Fruit fly (Drosophila melanogaster) whole organism, embryonic: ENCODE data around the gene Ir94g.

Experiments used
- Atf-2 ChIP-seq: fragments of 200-800 bp; sonication (Bioruptor generic); optimal IDR thresholded peaks from 2 replicates; lab custom pipeline; 2016; ENCODE audit warnings: missing biosample characterization, missing genetic modification characterization
- Atf3 ChIP-seq: fragments of 200-800 bp; sonication (Bioruptor generic); optimal IDR thresholded peaks from 3 replicates; lab custom pipeline; 2016; ENCODE audit warnings: missing biosample characterization, missing genetic modification characterization
- Blimp-1 ChIP-seq: fragments of 200-800 bp; sonication (Bioruptor generic); optimal IDR thresholded peaks from 3 replicates; lab custom pipeline; 2018; ENCODE audit warnings: missing biosample characterization, missing genetic modification characterization, mild to moderate bottlenecking, moderate library complexity, missing genetic modification reagents
- CG10543 ChIP-seq: fragments of 200-800 bp; sonication (Bioruptor generic); optimal IDR thresholded peaks from 3 replicates; lab custom pipeline; 2017; ENCODE audit warnings: missing biosample characterization, mild to moderate bottlenecking, missing genetic modification characterization, moderate library complexity
- CG11398 ChIP-seq: fragments of 200-800 bp; sonication (Bioruptor generic); optimal IDR thresholded peaks from 2 replicates; lab custom pipeline; 2016; ENCODE audit warnings: missing biosample characterization, missing genetic modification characterization
- CG11504 ChIP-seq: fragments of 200-800 bp; sonication (Bioruptor generic); optimal IDR thresholded peaks from 3 replicates; lab custom pipeline; 2019; ENCODE audit warnings: missing biosample characterization, mild to moderate bottlenecking, missing genetic modification characterization, moderate library complexity
- CG12219 ChIP-seq: fragments of 200-800 bp; sonication (Bioruptor generic); optimal IDR thresholded peaks from 3 replicates; lab custom pipeline; 2018; ENCODE audit warnings: missing biosample characterization, mild to moderate bottlenecking, missing genetic modification characterization
- CG12769 ChIP-seq: fragments of 200-800 bp; sonication (Bioruptor generic); optimal IDR thresholded peaks from 2 replicates; lab custom pipeline; 2019; ENCODE audit warnings: missing biosample characterization, mild to moderate bottlenecking, missing genetic modification characterization, moderate library complexity
- CG13296 ChIP-seq: fragments of 200-800 bp; sonication (Bioruptor generic); optimal IDR thresholded peaks from 3 replicates; lab custom pipeline; 2018; ENCODE audit warnings: missing biosample characterization, mild to moderate bottlenecking, missing genetic modification characterization
- CG14050 ChIP-seq: fragments of 200-800 bp; sonication (Bioruptor generic); IDR thresholded peaks from 3 replicates; pipeline ENCODE4 v1.3.6; 2022; ENCODE audit warnings: missing biosample characterization, missing genetic modification characterization
- CG15696 ChIP-seq: fragments of 200-800 bp; sonication (Bioruptor generic); optimal IDR thresholded peaks from 2 replicates; lab custom pipeline; 2019; ENCODE audit warnings: missing biosample characterization, mild to moderate bottlenecking, missing genetic modification characterization, moderate library complexity
- CG17568 ChIP-seq: fragments of 200-800 bp; sonication (Bioruptor generic); optimal IDR thresholded peaks from 2 replicates; lab custom pipeline; 2018; ENCODE audit warnings: missing biosample characterization, mild to moderate bottlenecking, missing genetic modification characterization, moderate library complexity
- CG17612 ChIP-seq: fragments of 200-800 bp; sonication (Bioruptor generic); IDR thresholded peaks from 2 replicates; pipeline ENCODE4 v1.3.6; 2022; ENCODE audit warnings: missing biosample characterization, missing genetic modification characterization
- CG18619 ChIP-seq: fragments of 200-800 bp; sonication (Bioruptor generic); optimal IDR thresholded peaks from 3 replicates; lab custom pipeline; 2017; ENCODE audit warnings: missing biosample characterization, mild to moderate bottlenecking, missing genetic modification characterization
- CG2889 ChIP-seq: fragments of 200-800 bp; sonication (Bioruptor generic); IDR thresholded peaks from 3 replicates; pipeline ENCODE4 v1.3.6; 2022; ENCODE audit warnings: missing biosample characterization, missing genetic modification characterization
- CG30020 ChIP-seq: fragments of 200-800 bp; optimal IDR thresholded peaks from 2 replicates; lab custom pipeline; 2019; ENCODE audit warnings: missing biosample characterization, mild to moderate bottlenecking, missing genetic modification characterization, moderate library complexity
- CG32767 ChIP-seq: fragments of 200-800 bp; sonication (Bioruptor generic); IDR thresholded peaks from 2 replicates; pipeline ENCODE4 v1.3.6; 2022; ENCODE audit warnings: missing biosample characterization, missing genetic modification characterization
- CG3407 ChIP-seq: fragments of 200-800 bp; sonication (Bioruptor generic); optimal IDR thresholded peaks from 2 replicates; lab custom pipeline; 2018; ENCODE audit warnings: missing biosample characterization, mild to moderate bottlenecking, missing genetic modification characterization
- CG34376 ChIP-seq: fragments of 200-800 bp; sonication (Bioruptor generic); optimal IDR thresholded peaks from 2 replicates; lab custom pipeline; 2018; ENCODE audit warnings: missing biosample characterization, mild to moderate bottlenecking, missing genetic modification characterization
- CG4424 ChIP-seq: fragments of 200-800 bp; sonication (Bioruptor generic); optimal IDR thresholded peaks from 3 replicates; lab custom pipeline; 2016; ENCODE audit warnings: missing biosample characterization, missing genetic modification characterization
- CG6791 ChIP-seq: fragments of 200-800 bp; sonication (Bioruptor generic); IDR thresholded peaks from 3 replicates; pipeline ENCODE4 v1.3.6; 2022; ENCODE audit warnings: missing biosample characterization, missing genetic modification characterization; ENCODE audit not compliant: partially characterized antibody
- CG7786 ChIP-seq: fragments of 200-800 bp; sonication (Bioruptor generic); optimal IDR thresholded peaks from 2 replicates; lab custom pipeline; 2016; ENCODE audit warnings: missing biosample characterization, missing genetic modification characterization
- CG9817 ChIP-seq: fragments of 200-800 bp; sonication (Bioruptor generic); optimal IDR thresholded peaks from 2 replicates; lab custom pipeline; 2018; ENCODE audit warnings: missing biosample characterization, mild to moderate bottlenecking, missing genetic modification characterization, moderate library complexity
- CrebB ChIP-seq: fragments of 200-800 bp; sonication (Bioruptor generic); optimal IDR thresholded peaks from 3 replicates; lab custom pipeline; 2018; ENCODE audit warnings: missing biosample characterization, mild to moderate bottlenecking, missing genetic modification characterization
- D19B ChIP-seq: fragments of 200-800 bp; sonication (Bioruptor generic); optimal IDR thresholded peaks from 2 replicates; lab custom pipeline; 2017; ENCODE audit warnings: missing biosample characterization, mild to moderate bottlenecking, missing genetic modification characterization
- Fer3 ChIP-seq: fragments of 200-800 bp; sonication (Bioruptor generic); optimal IDR thresholded peaks from 2 replicates; lab custom pipeline; 2018; ENCODE audit warnings: missing biosample characterization, mild to moderate bottlenecking, missing genetic modification characterization, moderate library complexity
- Hand ChIP-seq: fragments of 200-800 bp; sonication (Bioruptor generic); optimal IDR thresholded peaks from 2 replicates; lab custom pipeline; 2017; ENCODE audit warnings: mild to moderate bottlenecking, missing biosample characterization, missing genetic modification reagents, missing genetic modification characterization
- HmgZ ChIP-seq: fragments of 200-800 bp; sonication (Bioruptor generic); optimal IDR thresholded peaks from 2 replicates; lab custom pipeline; 2018; ENCODE audit warnings: missing biosample characterization, mild to moderate bottlenecking, missing genetic modification characterization
- Med ChIP-seq: fragments of 200-800 bp; sonication (Bioruptor generic); peaks from one replicate; lab custom pipeline; 2016; ENCODE audit warnings: missing biosample characterization, missing genetic modification characterization, mild to moderate bottlenecking, inconsistent platforms, moderate library complexity
- NC2α ChIP-seq: fragments of 200-800 bp; sonication (Bioruptor generic); optimal IDR thresholded peaks from 2 replicates; lab custom pipeline; 2016; ENCODE audit warnings: missing biosample characterization, missing genetic modification characterization
- NC2β ChIP-seq: fragments of 200-800 bp; sonication (Bioruptor generic); optimal IDR thresholded peaks from 2 replicates; lab custom pipeline; 2016; ENCODE audit warnings: missing biosample characterization, missing genetic modification characterization
- Scr ChIP-seq: fragments of 200-800 bp; sonication (Bioruptor generic); IDR thresholded peaks from 2 replicates; pipeline ENCODE4 v1.3.6; 2022; ENCODE audit warnings: missing biosample characterization, missing genetic modification characterization; ENCODE audit not compliant: partially characterized antibody
- Six4 ChIP-seq: fragments of 200-800 bp; sonication (Bioruptor generic); optimal IDR thresholded peaks from 2 replicates; lab custom pipeline; 2016; ENCODE audit warnings: missing biosample characterization, missing genetic modification characterization
- Ssrp ChIP-seq: fragments of 200-800 bp; sonication (Bioruptor generic); optimal IDR thresholded peaks from 2 replicates; lab custom pipeline; 2018; ENCODE audit warnings: missing biosample characterization, mild to moderate bottlenecking, missing genetic modification characterization, moderate library complexity
- aop ChIP-seq: fragments of 200-800 bp; sonication (Bioruptor generic); IDR thresholded peaks from 2 replicates; pipeline ENCODE4 v1.3.6; 2022; ENCODE audit warnings: missing biosample characterization, missing genetic modification characterization
- br ChIP-seq: fragments of >200 bp; optimal IDR thresholded peaks from 2 replicates; lab custom pipeline; 2017
- chinmo ChIP-seq: fragments of 200-800 bp; sonication (Bioruptor generic); IDR thresholded peaks from 4 replicates; pipeline ENCODE4 v1.3.6; 2022; ENCODE audit warnings: missing biosample characterization, missing genetic modification characterization; ENCODE audit not compliant: partially characterized antibody
- chn ChIP-seq: fragments of 200-800 bp; sonication (Bioruptor generic); optimal IDR thresholded peaks from 2 replicates; lab custom pipeline; 2016; ENCODE audit warnings: missing biosample characterization, missing genetic modification characterization
- dimm ChIP-seq: fragments of 200-800 bp; sonication (Bioruptor generic); IDR thresholded peaks from 2 replicates; pipeline ENCODE4 v1.3.6; 2022; ENCODE audit warnings: missing biosample characterization, missing genetic modification characterization
- dmrt11E ChIP-seq: fragments of 200-800 bp; sonication (Bioruptor generic); optimal IDR thresholded peaks from 3 replicates; lab custom pipeline; 2018; ENCODE audit warnings: missing biosample characterization, mild to moderate bottlenecking, missing genetic modification characterization, moderate library complexity
- exex ChIP-seq: fragments of 200-800 bp; sonication (Bioruptor generic); optimal IDR thresholded peaks from 4 replicates; lab custom pipeline; 2018; ENCODE audit warnings: missing biosample characterization, mild to moderate bottlenecking, missing genetic modification characterization, moderate library complexity
- fu2 ChIP-seq: fragments of 200-800 bp; sonication (Bioruptor generic); optimal IDR thresholded peaks from 2 replicates; lab custom pipeline; 2016; ENCODE audit warnings: missing biosample characterization, missing genetic modification characterization
- gsb-n ChIP-seq: fragments of 200-800 bp; sonication (Bioruptor generic); optimal IDR thresholded peaks from 3 replicates; lab custom pipeline; 2018; ENCODE audit warnings: missing biosample characterization, mild to moderate bottlenecking, missing genetic modification characterization
- inv ChIP-seq: fragments of 200-800 bp; sonication (Bioruptor generic); IDR thresholded peaks from 2 replicates; pipeline ENCODE4 v1.3.6; 2022; ENCODE audit warnings: missing biosample characterization, missing genetic modification characterization; ENCODE audit not compliant: partially characterized antibody
- kah ChIP-seq: fragments of 200-800 bp; sonication (Bioruptor generic); optimal IDR thresholded peaks from 2 replicates; lab custom pipeline; 2018; ENCODE audit warnings: missing biosample characterization, mild to moderate bottlenecking, missing genetic modification characterization
- lbe ChIP-seq: fragments of 200-800 bp; sonication (Bioruptor generic); optimal IDR thresholded peaks from 2 replicates; lab custom pipeline; 2016; ENCODE audit warnings: missing biosample characterization, mild to moderate bottlenecking, missing genetic modification characterization
- luna ChIP-seq: fragments of 200-800 bp; sonication (Bioruptor generic); optimal IDR thresholded peaks from 2 replicates; lab custom pipeline; 2016; ENCODE audit warnings: missing biosample characterization, missing genetic modification characterization
- onecut ChIP-seq: fragments of 200-800 bp; sonication (Bioruptor generic); IDR thresholded peaks from 2 replicates; pipeline ENCODE4 v1.3.6; 2022; ENCODE audit warnings: missing biosample characterization, missing genetic modification characterization
- slp2 ChIP-seq: fragments of 200-800 bp; sonication (Bioruptor generic); optimal IDR thresholded peaks from 2 replicates; lab custom pipeline; 2016; ENCODE audit warnings: missing biosample characterization, missing genetic modification characterization
- sob ChIP-seq: fragments of 200-800 bp; sonication (Bioruptor generic); IDR thresholded peaks from 2 replicates; pipeline ENCODE4 v1.3.6; 2022; ENCODE audit warnings: missing biosample characterization, missing genetic modification characterization
- stwl ChIP-seq: fragments of 200-800 bp; sonication (Bioruptor generic); optimal IDR thresholded peaks from 3 replicates; lab custom pipeline; 2018; ENCODE audit warnings: missing biosample characterization, mild to moderate bottlenecking, missing genetic modification characterization, moderate library complexity
- trem ChIP-seq: fragments of 200-800 bp; optimal IDR thresholded peaks from 3 replicates; lab custom pipeline; 2019; ENCODE audit warnings: missing biosample characterization, mild to moderate bottlenecking, missing genetic modification characterization, moderate library complexity

Ir94g gene

DNA sequence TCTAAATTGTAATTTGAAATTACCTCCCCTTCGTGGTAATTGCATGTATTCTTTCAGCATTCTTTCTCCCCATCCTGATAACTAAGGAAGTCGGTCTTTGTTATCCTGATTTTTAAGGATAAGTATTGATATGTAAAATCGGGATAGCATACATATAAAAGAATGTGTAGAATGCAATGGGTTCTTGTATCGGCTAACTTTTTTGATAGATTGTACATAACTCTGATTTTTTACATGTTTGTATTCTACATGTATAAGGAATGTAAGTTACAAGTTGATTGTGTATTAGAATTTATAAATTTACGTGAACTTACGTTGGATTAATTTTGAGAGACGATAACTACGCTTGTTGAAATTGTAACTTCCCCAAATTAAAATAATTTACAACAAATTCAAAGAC is 38.6 kb downstream of the Ir94g start (continued):
- TF ChIP-seq trem (tag; lab: Kevin White, UChicago) (no peak), aop (GFP tag; lab: Robert Waterston, UW) (no peak), dimm (GFP tag; lab: Robert Waterston, UW) (no peak), onecut (GFP tag; lab: Robert Waterston, UW) (no peak), CG12219 (GFP tag; lab: Kevin White, UChicago) (no peak), fu2 (no peak), slp2 (GFP tag; lab: Kevin White, UChicago) (no peak), CG6791 (GFP tag; lab: Robert Waterston, UW) (0 out of 3 replicates have a peak, but pooled peaks have one; percentile 44), br (lab: Kevin White, UChicago) (no peak), kah (GFP tag; lab: Kevin White, UChicago) (no peak), CG10543 (GFP tag; lab: Kevin White, UChicago) (no peak), CG17612 (GFP tag; lab: Robert Waterston, UW) (no peak), CG2889 (GFP tag; lab: Robert Waterston, UW) (no peak), D19B (no peak), CG30020 (no peak), CG14050 (no peak), dmrt11E (no peak), Fer3 (no peak), CG32767 (GFP tag; lab: Robert Waterston, UW) (no peak), Ssrp (tag; lab: Kevin White, UChicago) (no peak), CG17568 (GFP tag; lab: Kevin White, UChicago) (no peak), CG13296 (no peak), chinmo (GFP tag; lab: Robert Waterston, UW) (no peak), Atf-2 (GFP tag; lab: Kevin White, UChicago) (no peak), NC2α (GFP tag; lab: Kevin White, UChicago) (no peak), NC2β (GFP tag; lab: Kevin White, UChicago) (no peak), luna (GFP tag; lab: Kevin White, UChicago) (no peak), inv (GFP tag; lab: Robert Waterston, UW) (peak; percentile 42; the same call in 1 of the 2 replicates), Med (no peak), CG11398 (GFP tag; lab: Kevin White, UChicago) (no peak), Six4 (GFP tag; lab: Kevin White, UChicago) (no peak), CG12769 (tag; lab: Kevin White, UChicago) (no peak), exex (tag; lab: Kevin White, UChicago) (no peak), chn (GFP tag; lab: Kevin White, UChicago) (no peak), CG7786 (GFP tag; lab: Kevin White, UChicago) (no peak), sob (GFP tag; lab: Robert Waterston, UW) (no peak), gsb-n (tag; lab: Kevin White, UChicago) (no peak), stwl (tag; lab: Kevin White, UChicago) (peak; percentile 40), Atf3 (no peak), lbe (no peak), CG3407 (GFP tag; lab: Kevin White, UChicago) (no peak), CG11504 (no peak), Hand (GFP tag; lab: Kevin White, UChicago) (no peak), CG15696 (tag; lab: Kevin White, UChicago) (no peak), Scr (GFP tag; lab: Robert Waterston, UW) (no peak), Blimp-1 (GFP tag; lab: Kevin White, UChicago) (no peak), CrebB (no peak), HmgZ (tag; lab: Kevin White, UChicago) (peak; percentile 27), CG4424 (GFP tag; lab: Kevin White, UChicago) (no peak), CG18619 (no peak), CG34376 (no peak), CG9817 (tag; lab: Kevin White, UChicago) (no peak)
